Worm (Caenorhabditis elegans): ENCODE measurements around the gene Y45F3A.5.

The Y45F3A.5 gene

DNA sequence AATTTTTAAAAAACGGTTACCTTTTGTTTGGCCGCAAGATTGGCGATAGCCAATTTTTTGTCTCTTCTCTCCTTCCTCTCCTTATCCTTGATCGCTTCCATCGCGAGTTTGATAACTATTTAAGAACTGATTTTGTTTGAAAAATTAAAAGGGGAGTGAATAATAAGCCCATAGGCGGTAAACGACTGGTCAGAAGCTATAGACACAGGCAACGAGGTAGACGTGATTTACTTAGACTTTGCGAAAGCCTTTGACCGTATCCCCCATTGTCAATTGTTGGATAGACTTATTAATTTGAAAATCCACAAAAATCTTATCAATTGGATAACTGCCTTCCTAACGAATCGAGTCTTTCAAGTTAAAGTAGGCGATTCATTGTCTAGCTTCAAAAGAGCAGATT lies at the start of gene Y45F3A.5:
Gene Y45F3A.5, minus strand, starts transcription at position 101 of the 400 bp plus-strand sequence.
- TF ChIP-seq ref-1 (GFP tag; conservative IDR thresholded peaks at IDR 0.05) (no peak), ztf-23 (GFP tag; IDR thresholded peaks at IDR 0.05) (no peak), ztf-29 (GFP tag; IDR thresholded peaks at IDR 0.05) (no peak), klf-2 (GFP tag; conservative IDR thresholded peaks at IDR 0.05) (no peak), tab-1 (GFP tag; IDR thresholded peaks at IDR 0.05) (no peak), med-1 (GFP tag; optimal IDR thresholded peaks at IDR 0.05; ENCODE audit: insufficient read depth) (no peak), flt-1 (GFP tag; IDR thresholded peaks at IDR 0.05) (no peak), cog-1 (tag; optimal IDR thresholded peaks at IDR 0.05) (no peak), T22C8.4 (GFP tag; IDR thresholded peaks at IDR 0.05) (no peak)

DNA sequence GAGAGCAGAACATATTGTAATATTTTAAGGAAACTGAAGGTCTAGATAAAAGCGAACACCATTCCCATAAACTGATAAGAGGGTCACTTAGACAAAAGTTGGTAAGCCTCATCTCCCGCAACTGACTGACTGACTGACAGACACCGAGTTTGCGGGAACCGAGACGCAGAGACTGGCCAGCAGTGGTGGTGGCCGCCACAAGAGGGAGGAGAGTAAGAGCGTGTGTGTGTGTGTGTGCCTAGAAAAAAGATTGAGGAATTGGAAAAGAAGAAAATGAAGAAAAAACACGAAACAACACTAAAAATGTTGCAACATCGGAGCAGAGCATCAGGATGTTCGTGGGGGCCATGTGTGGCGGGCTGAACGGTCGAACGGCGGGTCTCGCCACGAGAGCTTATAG lies 48.4 kb upstream of the Y45F3A.5 start:
- TF ChIP-seq T22C8.4 (GFP tag; IDR thresholded peaks at IDR 0.05), result no peak
- TF ChIP-seq klf-2 (GFP tag; conservative IDR thresholded peaks at IDR 0.05), result no peak
- TF ChIP-seq cog-1 (tag; optimal IDR thresholded peaks at IDR 0.05), result no peak
- TF ChIP-seq ztf-29 (GFP tag; IDR thresholded peaks at IDR 0.05), result no peak
- TF ChIP-seq ref-1 (GFP tag; conservative IDR thresholded peaks at IDR 0.05), result no peak
- no peak for TF ChIP-seq flt-1 (GFP tag; IDR thresholded peaks at IDR 0.05)
- TF ChIP-seq tab-1 (GFP tag; IDR thresholded peaks at IDR 0.05), result no peak
- no peak for TF ChIP-seq ztf-23 (GFP tag; IDR thresholded peaks at IDR 0.05)
- TF ChIP-seq med-1 (GFP tag; optimal IDR thresholded peaks at IDR 0.05; ENCODE audit: insufficient read depth), result no peak

DNA sequence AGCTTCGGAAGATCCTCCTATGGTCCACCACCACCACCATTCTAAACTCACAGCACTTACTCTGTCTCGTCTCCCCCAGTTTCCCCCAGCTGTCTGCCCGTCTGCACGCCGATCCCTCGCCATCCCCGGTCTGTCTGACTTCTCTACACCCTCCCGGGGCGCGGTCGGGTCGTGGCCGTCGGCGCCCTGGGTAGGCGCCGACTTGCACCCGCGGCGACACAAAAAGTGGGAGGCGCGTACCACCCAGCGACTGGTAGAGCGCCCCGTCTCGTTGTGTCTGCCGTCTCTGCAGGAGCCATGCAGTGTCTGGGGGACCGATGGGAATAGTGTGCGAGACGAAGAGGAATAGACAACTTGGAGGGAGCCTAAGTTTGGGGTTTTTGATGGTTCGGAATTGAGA lies 47.9 kb upstream of the Y45F3A.5 start:
- TF ChIP-seq tab-1 (GFP tag; IDR thresholded peaks at IDR 0.05), result no peak
- no peak for TF ChIP-seq T22C8.4 (GFP tag; IDR thresholded peaks at IDR 0.05)
- TF ChIP-seq ref-1 (GFP tag; conservative IDR thresholded peaks at IDR 0.05), result no peak
- TF ChIP-seq ztf-29 (GFP tag; IDR thresholded peaks at IDR 0.05), result no peak
- TF ChIP-seq med-1 (GFP tag; optimal IDR thresholded peaks at IDR 0.05; ENCODE audit: insufficient read depth), result no peak
- TF ChIP-seq klf-2 (GFP tag; conservative IDR thresholded peaks at IDR 0.05), result peak; percentile 30; the same call in 1 of the 2 replicates
- TF ChIP-seq flt-1 (GFP tag; IDR thresholded peaks at IDR 0.05), result peak; percentile 83
- 0 out of 2 replicates have a peak, but pooled peaks have one; percentile 60 for TF ChIP-seq ztf-23 (GFP tag; IDR thresholded peaks at IDR 0.05)
- TF ChIP-seq cog-1 (tag; optimal IDR thresholded peaks at IDR 0.05), result peak; percentile 19

DNA sequence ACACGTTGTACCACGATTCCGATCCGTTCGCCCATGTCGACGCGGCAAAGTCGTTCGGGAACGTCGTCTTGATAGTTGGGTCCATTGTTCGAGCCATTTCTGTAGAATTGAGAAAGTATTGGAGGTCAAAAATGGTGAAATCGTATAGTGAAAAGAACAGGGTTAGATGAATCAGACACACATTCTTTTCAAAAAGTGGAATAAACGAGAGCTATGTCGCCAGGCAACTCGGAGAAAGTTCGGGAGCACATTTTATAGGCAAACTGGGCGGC lies 47.2 kb upstream of the Y45F3A.5 start, which contains the start of gene Y39A1A.9:
Gene Y39A1A.9, minus strand, starts transcription at position 99 of the 272 bp plus-strand sequence.
- TF ChIP-seq T22C8.4 (GFP tag; IDR thresholded peaks at IDR 0.05) (no peak), klf-2 (GFP tag; conservative IDR thresholded peaks at IDR 0.05) (no peak), ref-1 (GFP tag; conservative IDR thresholded peaks at IDR 0.05) (no peak), med-1 (GFP tag; optimal IDR thresholded peaks at IDR 0.05; ENCODE audit: insufficient read depth) (no peak), flt-1 (GFP tag; IDR thresholded peaks at IDR 0.05) (no peak), ztf-23 (GFP tag; IDR thresholded peaks at IDR 0.05) (no peak), tab-1 (GFP tag; IDR thresholded peaks at IDR 0.05) (no peak), ztf-29 (GFP tag; IDR thresholded peaks at IDR 0.05) (no peak), cog-1 (tag; optimal IDR thresholded peaks at IDR 0.05) (no peak)

DNA sequence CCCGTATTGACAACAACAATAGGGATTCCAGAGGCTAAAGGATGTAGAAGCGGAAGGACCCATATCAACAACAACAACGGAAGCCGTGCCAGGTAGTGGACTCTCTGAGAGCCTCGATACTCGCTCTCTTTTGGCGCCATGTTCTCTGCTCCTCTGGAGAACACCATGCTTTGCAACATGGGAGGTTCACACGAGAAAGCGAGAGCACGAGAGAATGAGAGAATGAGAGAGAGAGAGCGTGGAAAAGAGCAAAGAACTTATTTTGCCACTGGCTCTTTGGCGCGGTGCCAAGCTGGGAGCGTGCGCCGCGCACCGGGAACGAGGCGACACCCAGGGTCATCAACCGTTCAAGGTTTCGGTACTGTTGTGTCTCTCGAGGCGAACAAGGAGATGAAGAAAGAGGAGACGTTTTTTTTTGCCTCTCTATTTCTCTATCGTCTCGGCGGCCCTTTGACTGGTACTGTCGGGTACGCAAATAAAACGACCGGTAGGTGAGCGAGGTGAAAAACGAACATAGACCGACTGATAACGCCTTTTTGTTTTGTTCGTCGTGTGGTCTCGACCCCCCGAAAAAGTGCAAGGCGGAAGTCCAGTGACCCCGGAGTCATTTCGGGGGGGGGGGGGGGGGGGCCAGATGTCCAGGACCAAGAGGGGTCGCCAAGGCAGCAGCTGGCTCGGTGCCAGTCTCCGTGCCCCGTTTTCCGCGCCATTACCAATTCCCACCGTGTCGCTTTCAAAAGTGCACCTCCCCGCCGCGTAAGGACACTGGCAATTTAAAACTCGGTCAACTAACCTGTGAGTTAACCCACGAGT lies 46.7 kb upstream of the Y45F3A.5 start, which contains the start of gene Y39A1A.10:
Gene Y39A1A.10, plus strand, starts transcription at position 139 of the 813 bp plus-strand sequence.
- TF ChIP-seq med-1 (GFP tag; optimal IDR thresholded peaks at IDR 0.05; ENCODE audit: insufficient read depth), result no peak
- TF ChIP-seq ztf-23 (GFP tag; IDR thresholded peaks at IDR 0.05), result no peak
- no peak for TF ChIP-seq cog-1 (tag; optimal IDR thresholded peaks at IDR 0.05)
- TF ChIP-seq ztf-29 (GFP tag; IDR thresholded peaks at IDR 0.05), result no peak
- no peak for TF ChIP-seq tab-1 (GFP tag; IDR thresholded peaks at IDR 0.05)
- TF ChIP-seq flt-1 (GFP tag; IDR thresholded peaks at IDR 0.05), result no peak
- no peak for TF ChIP-seq T22C8.4 (GFP tag; IDR thresholded peaks at IDR 0.05)
- no peak for TF ChIP-seq klf-2 (GFP tag; conservative IDR thresholded peaks at IDR 0.05)
- TF ChIP-seq ref-1 (GFP tag; conservative IDR thresholded peaks at IDR 0.05), result no peak

ce11 chrIII:10631870-10632509 lies 45.8 kb upstream of the Y45F3A.5 start:
- TF ChIP-seq klf-2 (GFP tag; conservative IDR thresholded peaks at IDR 0.05), result no peak
- no peak for TF ChIP-seq med-1 (GFP tag; optimal IDR thresholded peaks at IDR 0.05; ENCODE audit: insufficient read depth)
- TF ChIP-seq T22C8.4 (GFP tag; IDR thresholded peaks at IDR 0.05), result no peak
- no peak for TF ChIP-seq ztf-29 (GFP tag; IDR thresholded peaks at IDR 0.05)
- no peak for TF ChIP-seq cog-1 (tag; optimal IDR thresholded peaks at IDR 0.05)
- TF ChIP-seq tab-1 (GFP tag; IDR thresholded peaks at IDR 0.05), result no peak
- TF ChIP-seq flt-1 (GFP tag; IDR thresholded peaks at IDR 0.05), result no peak
- TF ChIP-seq ztf-23 (GFP tag; IDR thresholded peaks at IDR 0.05), result no peak
- no peak for TF ChIP-seq ref-1 (GFP tag; conservative IDR thresholded peaks at IDR 0.05)

DNA sequence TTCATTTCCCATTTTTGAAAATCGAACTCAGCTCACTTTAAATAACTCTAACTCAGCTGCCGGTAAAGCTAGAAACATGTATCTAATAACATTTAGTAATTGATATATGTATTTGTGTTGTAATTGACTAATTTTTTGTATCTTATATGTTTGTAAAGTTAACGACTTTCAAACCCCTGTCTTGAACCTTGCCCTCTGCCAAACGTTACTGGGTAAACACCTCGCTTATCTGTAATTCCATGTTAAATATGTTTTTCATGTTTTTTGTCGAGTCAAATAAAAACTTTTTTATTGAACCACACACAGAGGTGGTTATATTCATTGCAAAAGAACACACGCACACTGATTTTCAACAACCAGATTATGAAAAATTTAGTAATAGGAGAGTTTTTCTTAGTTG lies 43.7 kb upstream of the Y45F3A.5 start:
- TF ChIP-seq klf-2 (GFP tag; conservative IDR thresholded peaks at IDR 0.05), result no peak
- no peak for TF ChIP-seq cog-1 (tag; optimal IDR thresholded peaks at IDR 0.05)
- TF ChIP-seq flt-1 (GFP tag; IDR thresholded peaks at IDR 0.05), result no peak
- TF ChIP-seq T22C8.4 (GFP tag; IDR thresholded peaks at IDR 0.05), result no peak
- no peak for TF ChIP-seq ref-1 (GFP tag; conservative IDR thresholded peaks at IDR 0.05)
- TF ChIP-seq tab-1 (GFP tag; IDR thresholded peaks at IDR 0.05), result no peak
- no peak for TF ChIP-seq med-1 (GFP tag; optimal IDR thresholded peaks at IDR 0.05; ENCODE audit: insufficient read depth)
- no peak for TF ChIP-seq ztf-29 (GFP tag; IDR thresholded peaks at IDR 0.05)
- TF ChIP-seq ztf-23 (GFP tag; IDR thresholded peaks at IDR 0.05), result no peak

DNA sequence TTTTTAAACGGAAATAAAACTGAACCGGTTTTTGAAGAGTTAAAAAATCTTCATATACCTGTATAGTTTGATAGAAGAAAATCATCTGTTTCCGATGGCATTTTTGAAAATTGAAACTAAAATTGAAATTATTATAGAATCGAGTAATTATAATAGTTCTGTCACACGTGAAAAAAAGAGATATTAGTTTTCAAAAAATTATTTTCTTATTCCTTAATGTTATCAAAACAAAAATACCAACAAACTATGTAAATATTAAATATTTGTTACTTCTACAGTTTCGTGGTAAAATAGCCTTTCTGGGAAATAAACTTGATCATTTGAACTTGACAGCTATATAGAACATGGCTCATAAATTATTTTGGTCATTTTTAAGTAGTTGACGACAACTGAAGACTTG lies 42.9 kb upstream of the Y45F3A.5 start, which contains the start of gene swt-4:
Gene swt-4, minus strand, starts transcription at position 101 of the 400 bp plus-strand sequence.
- TF ChIP-seq ref-1 (GFP tag; conservative IDR thresholded peaks at IDR 0.05) (no peak), klf-2 (GFP tag; conservative IDR thresholded peaks at IDR 0.05) (no peak), cog-1 (tag; optimal IDR thresholded peaks at IDR 0.05) (no peak), ztf-29 (GFP tag; IDR thresholded peaks at IDR 0.05) (no peak), flt-1 (GFP tag; IDR thresholded peaks at IDR 0.05) (no peak)

ce11 chrIII:10628360-10628759 lies 42.2 kb upstream of the Y45F3A.5 start:
- TF ChIP-seq ztf-23 (GFP tag; IDR thresholded peaks at IDR 0.05) (no peak), klf-2 (GFP tag; conservative IDR thresholded peaks at IDR 0.05) (no peak), ztf-29 (GFP tag; IDR thresholded peaks at IDR 0.05) (no peak), ref-1 (GFP tag; conservative IDR thresholded peaks at IDR 0.05) (no peak), flt-1 (GFP tag; IDR thresholded peaks at IDR 0.05) (no peak), tab-1 (GFP tag; IDR thresholded peaks at IDR 0.05) (no peak), med-1 (GFP tag; optimal IDR thresholded peaks at IDR 0.05; ENCODE audit: insufficient read depth) (no peak), cog-1 (tag; optimal IDR thresholded peaks at IDR 0.05) (no peak), T22C8.4 (GFP tag; IDR thresholded peaks at IDR 0.05) (no peak)

Measured in whole organism, midembryonic.